Fruit fly (Drosophila melanogaster) whole organism: Measurements from ENCODE around the gene CG7335.

ENCODE experiments used
- CG8478 ChIP-seq: fragments of >200 bp; optimal IDR thresholded peaks from 2 replicates; lab custom pipeline; 2018; ENCODE audit warnings: inconsistent platforms
- Dll ChIP-seq: fragments of >200 bp; optimal IDR thresholded peaks from 2 replicates; lab custom pipeline; 2017
- EcR ChIP-seq, 2 experiments: fragments of >200 bp; optimal IDR thresholded peaks; 2 replicates each; lab custom pipeline; 2017; ENCODE audit warnings: missing biosample characterization in 2 of 2, missing genetic modification characterization in 2 of 2, missing genetic modification reagents in 2 of 2
- pan ChIP-seq: fragments of >200 bp; optimal IDR thresholded peaks from 2 replicates; lab custom pipeline; 2017
- psq ChIP-seq: fragments of >200 bp; optimal IDR thresholded peaks from 2 replicates; lab custom pipeline; 2017
- usp ChIP-seq: fragments of >200 bp; optimal IDR thresholded peaks from 2 replicates; lab custom pipeline; 2017; ENCODE audit warnings: missing biosample characterization, missing genetic modification characterization, mixed read lengths

Gene CG7335

DNA sequence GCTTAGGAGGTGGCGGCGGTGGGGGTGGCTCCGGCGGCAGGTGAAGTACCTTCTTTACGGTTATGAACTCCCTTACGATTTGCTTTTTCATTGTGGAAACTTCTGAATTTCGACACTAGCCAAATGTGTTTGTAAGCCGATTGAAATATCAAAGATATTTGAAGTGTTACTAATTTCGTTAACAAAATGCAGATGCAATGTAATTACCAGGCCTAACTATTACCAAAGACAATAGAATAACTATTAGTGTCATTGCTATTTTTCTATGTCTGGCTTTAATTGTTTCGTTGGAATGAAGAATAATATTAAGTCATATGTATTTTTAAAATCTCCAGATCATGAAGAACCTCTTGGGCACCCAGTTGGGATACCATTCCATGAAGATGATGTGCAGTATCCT is at the start of gene CG7335:
TSS of gene CG7335 (minus strand) at position 101 of the 400 bp plus-strand sequence.
- TF ChIP-seq Dll (lab: Kevin White, UChicago) (no peak), EcR (GFP tag; optimal IDR thresholded peaks at IDR 0.05; lab: Kevin White, UChicago) (no peak), CG8478 (no peak)

DNA sequence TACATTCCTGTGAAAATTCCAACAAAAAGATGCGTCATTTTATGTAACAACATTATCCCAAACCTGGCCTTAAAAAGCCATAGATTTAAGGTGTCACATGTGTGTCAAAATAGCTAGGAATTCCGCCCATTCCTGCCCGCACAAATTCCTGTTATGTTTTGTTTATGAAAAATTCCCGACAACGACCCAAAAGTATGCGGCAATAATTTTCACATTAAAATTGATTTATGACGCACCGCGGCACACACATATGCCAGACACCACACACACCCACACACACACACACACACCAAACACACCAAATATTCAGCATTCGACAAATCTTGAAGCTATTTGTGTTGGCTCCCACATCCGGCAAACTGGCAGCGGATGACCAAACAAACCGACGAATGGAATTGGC is 49.7 kb upstream of the CG7335 start:
- TF ChIP-seq Dll (lab: Kevin White, UChicago) (no peak), usp (GFP tag; lab: Kevin White, UChicago) (no peak)

DNA sequence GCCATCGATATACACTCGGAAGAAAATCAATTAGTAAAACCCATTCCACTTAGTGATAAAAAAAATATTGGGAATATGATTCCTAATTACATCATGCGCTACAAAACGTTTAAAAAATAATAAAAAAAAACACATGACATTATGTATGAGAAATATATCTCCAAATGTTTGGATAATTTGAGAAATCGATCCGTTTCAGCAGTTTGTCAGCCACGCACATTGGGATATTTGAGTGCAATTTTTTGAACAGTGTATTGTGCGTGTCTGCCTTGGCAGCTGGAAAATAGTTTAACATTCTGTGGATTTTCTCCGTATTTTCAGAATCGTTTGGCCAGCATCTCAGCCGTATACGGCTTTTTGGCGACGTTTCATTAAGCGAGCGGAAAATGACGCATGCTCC is 45.0 kb upstream of the CG7335 start:
- TF ChIP-seq usp (GFP tag; lab: Kevin White, UChicago), result no peak
- TF ChIP-seq psq (lab: Kevin White, UChicago), result no peak
- no peak for TF ChIP-seq CG8478
- no peak for TF ChIP-seq Dll (lab: Kevin White, UChicago)
- TF ChIP-seq EcR (GFP tag; optimal IDR thresholded peaks at IDR 0.05; lab: Kevin White, UChicago), result no peak
- no peak for TF ChIP-seq pan (lab: Kevin White, UChicago)

DNA sequence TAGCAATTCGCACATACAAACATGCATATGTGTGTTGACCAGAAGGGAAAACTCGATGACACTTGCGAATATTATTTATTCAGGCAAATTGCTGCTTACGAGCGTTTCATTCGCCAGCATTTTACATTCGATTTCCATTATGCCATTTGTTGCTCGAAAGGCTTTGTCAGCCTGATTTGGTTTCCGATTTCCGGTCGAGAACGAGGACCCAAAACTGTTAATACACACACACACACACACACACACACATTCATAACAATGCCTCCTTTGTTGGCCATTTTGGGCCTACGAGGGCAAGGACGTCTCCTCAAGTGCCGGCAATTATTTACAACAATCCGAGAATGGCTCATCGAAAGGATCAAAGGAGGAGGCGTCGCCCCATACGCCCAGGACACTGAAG is 44.6 kb upstream of the CG7335 start:
- no peak for TF ChIP-seq CG8478
- no peak for TF ChIP-seq psq (lab: Kevin White, UChicago)
- no peak for TF ChIP-seq Dll (lab: Kevin White, UChicago)
- TF ChIP-seq EcR (GFP tag; optimal IDR thresholded peaks at IDR 0.05; lab: Kevin White, UChicago), result no peak
- TF ChIP-seq usp (GFP tag; lab: Kevin White, UChicago), result no peak
- no peak for TF ChIP-seq pan (lab: Kevin White, UChicago)

DNA sequence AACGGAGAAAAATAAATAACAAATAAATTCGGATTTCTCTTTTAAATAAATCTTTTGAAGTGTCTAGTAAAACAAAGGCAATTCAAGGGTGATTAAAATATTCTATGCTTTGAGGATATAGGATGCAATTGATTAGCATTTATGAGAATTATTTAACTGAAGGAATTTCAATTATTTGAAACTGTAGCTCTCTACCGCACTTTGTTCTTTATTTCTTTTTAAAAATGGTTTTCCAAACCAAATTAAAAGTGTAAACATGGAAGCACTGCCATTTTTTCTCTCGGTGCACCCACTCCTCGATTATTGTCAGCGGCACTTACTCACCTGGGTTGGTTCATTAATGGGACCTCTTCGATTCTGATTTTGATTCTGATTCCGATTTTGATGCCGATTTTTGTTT is 35.1 kb upstream of the CG7335 start:
- TF ChIP-seq CG8478 (no peak), EcR (GFP tag; optimal IDR thresholded peaks at IDR 0.05; lab: Kevin White, UChicago) (no peak), Dll (lab: Kevin White, UChicago) (no peak), pan (lab: Kevin White, UChicago) (no peak), psq (lab: Kevin White, UChicago) (no peak), usp (GFP tag; lab: Kevin White, UChicago) (no peak)

DNA sequence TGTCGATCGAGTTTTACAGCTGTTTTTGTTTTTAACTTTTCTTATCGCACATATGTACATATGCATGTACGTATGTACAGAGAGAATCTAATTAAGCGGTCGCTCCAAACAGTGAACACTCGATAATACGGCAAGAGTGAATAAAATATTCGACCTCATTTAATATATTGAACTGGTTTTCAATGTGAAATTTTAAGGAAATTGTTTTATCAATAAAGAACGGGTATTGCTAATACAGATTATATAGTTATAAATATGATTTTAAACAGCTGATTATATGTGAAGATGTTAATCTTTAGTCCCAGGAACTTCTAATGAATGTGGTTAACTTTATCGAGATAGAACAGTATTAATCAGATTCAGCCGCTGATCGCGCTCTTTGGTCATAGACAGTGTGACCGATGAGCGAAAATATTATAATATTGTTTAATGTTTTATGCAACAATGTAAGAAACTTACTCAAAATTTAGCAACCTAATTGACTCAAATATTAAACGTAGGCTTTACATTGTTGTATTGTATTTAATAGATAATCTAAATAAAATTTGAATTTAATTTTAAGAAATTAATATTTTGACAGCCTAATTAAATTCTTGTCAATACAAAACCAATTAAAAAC is 7.6 kb upstream of the CG7335 start, which contains the start of gene CG7328:
TSS of gene CG7328 (minus strand) at position 19 of the 619 bp plus-strand sequence.
- TF ChIP-seq CG8478 (no peak), pan (lab: Kevin White, UChicago) (no peak), usp (GFP tag; lab: Kevin White, UChicago) (no peak), psq (lab: Kevin White, UChicago) (no peak), Dll (lab: Kevin White, UChicago) (no peak), EcR (GFP tag; optimal IDR thresholded peaks at IDR 0.05; lab: Kevin White, UChicago) (no peak)

DNA sequence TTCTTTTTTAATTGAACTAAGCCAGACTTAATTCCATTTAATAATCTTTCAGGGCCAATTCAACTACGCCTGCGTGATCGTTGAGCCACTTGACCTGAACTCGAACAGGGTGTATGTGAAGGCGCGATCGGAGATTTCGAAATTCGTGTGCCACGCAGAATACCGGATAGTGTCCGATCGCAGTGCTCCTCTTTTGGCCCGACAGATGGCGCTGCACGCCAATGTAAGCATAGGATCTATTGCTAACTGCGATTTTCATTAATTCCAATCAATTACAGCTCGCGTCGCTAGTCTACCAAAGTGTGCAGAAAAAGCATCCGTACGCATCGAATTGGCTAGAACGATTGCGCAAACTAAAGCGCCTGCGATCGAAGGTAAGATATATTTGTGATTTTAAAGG is 5.3 kb upstream of the CG7335 start:
- TF ChIP-seq pan (lab: Kevin White, UChicago) (no peak), EcR (GFP tag; optimal IDR thresholded peaks at IDR 0.05; lab: Kevin White, UChicago) (no peak), usp (GFP tag; lab: Kevin White, UChicago) (no peak), psq (lab: Kevin White, UChicago) (no peak), Dll (lab: Kevin White, UChicago) (no peak), CG8478 (no peak)

DNA sequence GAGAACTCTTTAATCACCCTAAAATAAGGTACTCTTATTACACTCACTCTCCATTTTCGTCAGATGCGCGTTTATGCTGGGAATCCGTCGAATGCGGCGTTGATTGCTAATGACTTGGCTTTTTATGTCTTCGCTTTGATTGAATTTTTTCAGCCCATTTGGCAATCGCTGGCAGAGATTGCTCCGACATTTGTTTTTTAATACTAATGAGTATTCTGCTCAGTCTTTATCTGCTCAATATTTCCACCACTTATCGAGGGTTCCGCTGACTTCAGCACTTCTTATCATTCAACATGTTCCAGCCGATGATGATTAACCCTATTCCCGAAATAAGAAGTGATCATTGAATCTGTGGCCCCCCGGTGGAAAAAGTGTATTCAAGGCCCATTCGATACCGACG is 1.4 kb downstream of the CG7335 start, which contains the start of gene obst-J:
TSS of gene obst-J (minus strand) at position 101 of the 400 bp plus-strand sequence.
- TF ChIP-seq psq (lab: Kevin White, UChicago) (no peak), pan (lab: Kevin White, UChicago) (no peak), usp (GFP tag; lab: Kevin White, UChicago) (no peak), EcR (GFP tag; optimal IDR thresholded peaks at IDR 0.05; lab: Kevin White, UChicago) (no peak), Dll (lab: Kevin White, UChicago) (no peak)

DNA sequence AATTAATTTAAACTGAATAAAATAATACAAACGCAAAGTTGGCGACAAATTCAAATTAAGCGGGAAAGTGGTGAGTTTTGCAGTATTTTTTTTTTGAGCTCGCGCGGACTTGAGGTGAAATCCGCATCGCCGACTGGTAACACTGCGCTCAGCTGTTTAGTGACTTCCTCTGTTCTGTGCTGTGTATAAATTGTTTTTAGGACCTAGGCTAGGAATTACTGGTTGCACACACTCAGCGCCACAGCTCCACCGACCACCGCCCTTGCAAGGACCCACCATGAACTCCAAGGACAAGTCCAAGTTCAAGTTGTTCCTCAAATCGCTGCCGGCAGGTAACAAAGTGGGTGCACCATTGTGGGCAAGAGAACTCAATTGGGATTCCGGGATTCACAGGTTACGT is 4.0 kb downstream of the CG7335 start, which contains the start of gene gig:
TSS of gene gig (plus strand) at position 150 of the 400 bp plus-strand sequence.
- TF ChIP-seq CG8478 (no peak), EcR (GFP tag; optimal IDR thresholded peaks at IDR 0.05; lab: Kevin White, UChicago) (no peak), usp (GFP tag; lab: Kevin White, UChicago) (no peak), Dll (lab: Kevin White, UChicago) (no peak), psq (lab: Kevin White, UChicago) (no peak)

DNA sequence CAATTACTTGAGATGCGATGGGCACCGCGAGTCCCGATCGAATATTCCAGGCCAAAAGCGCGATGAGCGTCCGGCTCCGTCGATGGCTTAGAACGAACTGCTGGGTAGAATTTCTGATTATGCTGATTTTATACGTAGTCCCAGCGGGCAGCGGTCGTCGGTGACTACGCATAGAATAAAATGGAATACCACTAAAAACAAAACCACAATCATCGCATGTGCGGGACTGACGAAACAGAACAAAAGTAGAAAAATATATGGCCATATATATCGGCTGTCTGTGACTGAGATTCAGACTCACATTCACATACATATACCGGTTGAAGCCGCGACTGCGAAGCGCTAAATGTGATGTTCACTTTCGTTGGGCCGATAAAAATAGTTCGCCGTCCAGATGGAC is 5.8 kb downstream of the CG7335 start, which contains the start of gene CG7365:
TSS of gene CG7365 (minus strand) at position 101 of the 400 bp plus-strand sequence.
- no peak for TF ChIP-seq psq (lab: Kevin White, UChicago)
- no peak for TF ChIP-seq usp (GFP tag; lab: Kevin White, UChicago)

DNA sequence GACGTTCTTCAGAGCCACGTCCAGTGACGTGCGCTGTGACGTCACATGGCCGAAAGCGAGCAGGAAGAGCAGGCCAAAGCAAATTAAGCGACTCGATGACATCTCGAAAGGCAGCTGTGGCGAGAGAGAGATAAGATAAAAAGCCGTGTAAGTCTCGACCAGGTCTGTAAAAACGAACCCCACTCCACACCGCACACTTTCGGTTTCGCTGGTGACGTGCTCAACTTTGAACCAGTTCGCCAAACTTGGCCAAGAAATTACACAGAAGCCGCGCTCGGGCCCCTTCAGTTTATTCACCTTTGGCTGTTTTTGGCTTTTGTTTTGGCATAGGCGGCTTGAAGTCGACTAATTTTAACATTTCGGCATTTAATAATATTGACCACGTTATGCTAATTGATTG is 7.0 kb downstream of the CG7335 start:
- TF ChIP-seq CG8478, result no peak
- no peak for TF ChIP-seq EcR (GFP tag; optimal IDR thresholded peaks at IDR 0.05; lab: Kevin White, UChicago)
- TF ChIP-seq pan (lab: Kevin White, UChicago), result no peak
- TF ChIP-seq usp (GFP tag; lab: Kevin White, UChicago), result no peak

DNA sequence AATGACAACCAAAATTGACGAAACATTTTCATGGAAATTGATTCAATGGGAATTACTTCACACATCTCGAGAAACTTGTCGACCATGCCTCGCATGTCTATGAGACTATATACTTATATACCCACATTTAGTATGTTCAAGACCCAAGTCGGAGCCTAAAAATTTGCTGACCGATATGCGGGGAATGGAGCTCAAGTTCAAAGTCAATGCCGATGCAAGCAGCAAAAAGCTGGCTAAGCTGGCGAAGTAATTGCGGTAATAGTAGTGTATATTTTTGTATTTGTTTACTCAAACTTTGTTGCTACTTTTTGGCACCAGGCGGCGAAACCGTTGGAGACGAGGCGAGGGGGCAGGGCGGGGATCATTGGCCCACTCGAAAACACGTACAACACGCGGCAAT is 10.0 kb downstream of the CG7335 start:
- TF ChIP-seq usp (GFP tag; lab: Kevin White, UChicago) (no peak), pan (lab: Kevin White, UChicago) (no peak), psq (lab: Kevin White, UChicago) (no peak), EcR (GFP tag; optimal IDR thresholded peaks at IDR 0.05; lab: Kevin White, UChicago) (no peak), CG8478 (no peak), Dll (lab: Kevin White, UChicago) (no peak)
